Fruit fly (Drosophila melanogaster): ENCODE results near the gene CG31415.
A peak's percentile ranks its signal among the peaks of the same experiment; 100 is the strongest.

The CG31415 gene

DNA sequence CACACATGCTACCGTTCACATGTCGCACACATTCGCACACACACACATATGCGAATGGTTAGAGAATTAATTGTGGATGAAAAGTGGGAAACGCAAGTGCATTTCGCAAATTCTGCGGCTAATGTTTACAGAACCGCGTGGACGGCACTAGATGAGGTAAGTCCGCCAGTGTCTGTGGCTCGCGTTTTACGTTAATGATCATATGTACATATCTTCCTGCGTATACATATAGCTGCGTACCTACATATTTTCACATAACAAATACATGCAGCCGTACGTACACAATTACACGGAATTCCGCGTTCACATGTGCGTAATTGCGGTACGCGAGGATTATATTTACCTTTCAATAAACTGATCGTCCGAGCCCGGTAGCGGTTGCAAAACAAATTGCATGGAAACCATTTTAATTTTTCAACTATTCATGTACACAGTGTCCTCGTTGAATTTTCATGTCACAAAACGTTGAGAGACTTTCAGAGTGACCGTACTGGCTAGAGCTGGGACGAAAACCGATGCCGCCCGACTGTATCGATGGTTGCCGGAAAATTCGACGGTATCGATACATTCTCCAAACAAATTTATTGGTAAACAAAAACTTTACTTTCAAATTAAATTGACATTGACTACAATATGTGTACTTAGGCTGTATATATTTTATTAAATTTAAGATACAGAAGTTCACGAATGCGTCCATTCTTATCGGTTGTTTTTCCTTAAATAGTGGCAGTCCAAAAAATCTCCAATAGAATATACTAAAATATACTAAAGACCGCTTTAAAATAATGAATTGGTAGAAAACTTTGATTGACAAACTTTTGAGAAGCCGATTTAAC is 18.0 kb upstream of the CG31415 start, which contains the start of gene hyd (continued):
- TF ChIP-seq chinmo (GFP tag; IDR thresholded peaks at IDR 0.05; ENCODE audit: partially characterized antibody) (peak; percentile 72; the same call in 1 of the 4 replicates), nau (GFP tag; optimal IDR thresholded peaks at IDR 0.05) (no peak), repo (GFP tag; optimal IDR thresholded peaks at IDR 0.05) (no peak), CG34376 (GFP tag; optimal IDR thresholded peaks at IDR 0.05) (peak; percentile 43), zen2 (GFP tag; IDR thresholded peaks at IDR 0.05; ENCODE audit: partially characterized antibody) (peak; percentile 66), ttk (GFP tag; IDR thresholded peaks at IDR 0.05) (no peak), twi (tag; optimal IDR thresholded peaks at IDR 0.05) (no peak), CG5180 (GFP tag; optimal IDR thresholded peaks at IDR 0.05) (no peak), CG17802 (tag; optimal IDR thresholded peaks at IDR 0.05) (no peak), bowl (GFP tag; IDR thresholded peaks at IDR 0.05) (no peak), CG3995 (GFP tag; optimal IDR thresholded peaks at IDR 0.05) (peak; percentile 45), HmgD (GFP tag; optimal IDR thresholded peaks at IDR 0.05) (no peak), CG31388 (GFP tag; optimal IDR thresholded peaks at IDR 0.05) (no peak), CG14014 (GFP tag; IDR thresholded peaks at IDR 0.05) (no peak), CG9932 (GFP tag; IDR thresholded peaks at IDR 0.05) (peak; percentile 45), chm (GFP tag; IDR thresholded peaks at IDR 0.05) (no peak), nom (GFP tag; optimal IDR thresholded peaks at IDR 0.05) (no peak), gsb (GFP tag; IDR thresholded peaks at IDR 0.05) (no peak), tll (GFP tag; optimal IDR thresholded peaks at IDR 0.05) (no peak), CG12155 (GFP tag; optimal IDR thresholded peaks at IDR 0.05) (no peak), ham (GFP tag; IDR thresholded peaks at IDR 0.05) (no peak), dm (GFP tag; optimal IDR thresholded peaks at IDR 0.05) (peak; percentile 15), Hr39 (optimal IDR thresholded peaks at IDR 0.05) (no peak), CG8478 (optimal IDR thresholded peaks at IDR 0.05) (peak; percentile 84), psq (GFP tag; optimal IDR thresholded peaks at IDR 0.05) (no peak), CG6689 (GFP tag; IDR thresholded peaks at IDR 0.05) (no peak), zf30C (GFP tag; optimal IDR thresholded peaks at IDR 0.05) (no peak), Oli (tag; optimal IDR thresholded peaks at IDR 0.05) (no peak), hb (GFP tag; IDR thresholded peaks at IDR 0.05; ENCODE audit: partially characterized antibody) (peak; percentile 74; the same call in 2 of the 3 replicates), CG17568 (GFP tag; optimal IDR thresholded peaks at IDR 0.05) (no peak), lbe (GFP tag; optimal IDR thresholded peaks at IDR 0.05) (no peak), CG14965 (GFP tag; optimal IDR thresholded peaks at IDR 0.05; ENCODE audit: borderline replicate concordance) (no peak), Bdp1 (GFP tag; optimal IDR thresholded peaks at IDR 0.05) (no peak), ftz-f1 (GFP tag; optimal IDR thresholded peaks at IDR 0.05) (no peak), Dp (GFP tag; optimal IDR thresholded peaks at IDR 0.05) (peak; percentile 57), ase (GFP tag; IDR thresholded peaks at IDR 0.05) (no peak), pzg (GFP tag; optimal IDR thresholded peaks at IDR 0.05) (peak; percentile 83), CG8388 (GFP tag; optimal IDR thresholded peaks at IDR 0.05) (no peak), HLH3B (GFP tag; IDR thresholded peaks at IDR 0.05) (no peak), trem (tag; optimal IDR thresholded peaks at IDR 0.05) (peak; percentile 97), HmgZ (tag; optimal IDR thresholded peaks at IDR 0.05) (peak; percentile 28), tgo (GFP tag; IDR thresholded peaks at IDR 0.05) (no peak), crol (GFP tag; IDR thresholded peaks at IDR 0.05) (no peak), lmd (GFP tag; IDR thresholded peaks at IDR 0.05) (no peak), so (GFP tag; IDR thresholded peaks at IDR 0.05) (no peak), BtbVII (GFP tag; optimal IDR thresholded peaks at IDR 0.05) (no peak), knrl (GFP tag; IDR thresholded peaks at IDR 0.05; ENCODE audit: partially characterized antibody) (peak; percentile 84), CG18599 (GFP tag; optimal IDR thresholded peaks at IDR 0.05) (no peak), CG13296 (GFP tag; optimal IDR thresholded peaks at IDR 0.05) (no peak), Jarid2 (GFP tag; optimal IDR thresholded peaks at IDR 0.05) (no peak)
